Fruit fly (Drosophila melanogaster) whole organism, prepupa: ENCODE results near the gene Rlip.

Experiments used
- Blimp-1 ChIP-seq: fragments of 200-800 bp; sonication (Bioruptor generic); optimal IDR thresholded peaks from 3 replicates; lab custom pipeline; 2017; ENCODE audit warnings: missing biosample characterization, missing genetic modification characterization, mild to moderate bottlenecking, moderate library complexity, missing genetic modification reagents
- CG10631 ChIP-seq: fragments of 200-800 bp; sonication (Bioruptor generic); optimal IDR thresholded peaks from 2 replicates; lab custom pipeline; 2016; ENCODE audit warnings: missing biosample characterization, missing genetic modification characterization
- CG10669 ChIP-seq: fragments of 200-800 bp; sonication (Bioruptor generic); optimal IDR thresholded peaks from 3 replicates; lab custom pipeline; 2018; ENCODE audit warnings: missing biosample characterization, mild to moderate bottlenecking, missing genetic modification characterization, moderate library complexity
- CG11762 ChIP-seq: fragments of 200-800 bp; sonication (Bioruptor generic); optimal IDR thresholded peaks from 3 replicates; lab custom pipeline; 2016; ENCODE audit warnings: missing biosample characterization, missing genetic modification characterization; ENCODE audit not compliant: insufficient read depth
- CG11902 ChIP-seq: fragments of 200-800 bp; sonication (Bioruptor generic); optimal IDR thresholded peaks from 3 replicates; lab custom pipeline; 2016; ENCODE audit warnings: missing biosample characterization, missing genetic modification characterization
- CG31627 ChIP-seq: fragments of 200-800 bp; sonication (Bioruptor generic); optimal IDR thresholded peaks from 3 replicates; lab custom pipeline; 2016; ENCODE audit warnings: missing biosample characterization, missing genetic modification characterization
- CG34406 ChIP-seq: fragments of 200-800 bp; sonication (Bioruptor generic); optimal IDR thresholded peaks from 3 replicates; lab custom pipeline; 2016; ENCODE audit warnings: missing biosample characterization, missing genetic modification characterization
- CG3919 ChIP-seq: fragments of 200-800 bp; sonication (Bioruptor generic); optimal IDR thresholded peaks from 3 replicates; lab custom pipeline; 2016; ENCODE audit warnings: missing biosample characterization, missing genetic modification characterization
- CG6276 ChIP-seq: fragments of 200-800 bp; sonication (Bioruptor generic); optimal IDR thresholded peaks from 2 replicates; lab custom pipeline; 2017; ENCODE audit warnings: missing biosample characterization, mild to moderate bottlenecking, missing genetic modification characterization
- CG6808 ChIP-seq: fragments of 200-800 bp; sonication (Bioruptor generic); optimal IDR thresholded peaks from 3 replicates; lab custom pipeline; 2017; ENCODE audit warnings: missing biosample characterization, missing genetic modification characterization, mild to moderate bottlenecking, moderate library complexity, missing genetic modification reagents
- CG7368 ChIP-seq: fragments of 200-800 bp; sonication (Bioruptor generic); optimal IDR thresholded peaks from 3 replicates; lab custom pipeline; 2016; ENCODE audit warnings: missing biosample characterization, missing genetic modification characterization
- CG8319 ChIP-seq: fragments of 200-800 bp; sonication (Bioruptor generic); optimal IDR thresholded peaks from 3 replicates; lab custom pipeline; 2016; ENCODE audit warnings: missing biosample characterization, missing genetic modification characterization
- CG8632 ChIP-seq: fragments of 200-800 bp; sonication (Bioruptor generic); optimal IDR thresholded peaks from 3 replicates; lab custom pipeline; 2016; ENCODE audit warnings: missing biosample characterization, missing genetic modification characterization
- Eip75B ChIP-seq: fragments of 200-800 bp; sonication (Bioruptor generic); optimal IDR thresholded peaks from 3 replicates; lab custom pipeline; 2016; ENCODE audit warnings: missing biosample characterization, missing genetic modification characterization
- Eip78C ChIP-seq: fragments of 200-800 bp; sonication (Bioruptor generic); peaks from one replicate; lab custom pipeline; 2016; ENCODE audit warnings: missing biosample characterization, missing genetic modification characterization
- Eip93F ChIP-seq: fragments of 200-800 bp; sonication (Bioruptor generic); optimal IDR thresholded peaks from 2 replicates; lab custom pipeline; 2016; ENCODE audit warnings: missing biosample characterization, mild to moderate bottlenecking, missing genetic modification characterization
- Gug ChIP-seq: fragments of 200-800 bp; sonication (Bioruptor generic); IDR thresholded peaks from 2 replicates; pipeline ENCODE4 v1.3.6; 2022; ENCODE audit warnings: missing biosample characterization, missing genetic modification characterization
- Hr38 ChIP-seq: sonication (Bioruptor generic); optimal IDR thresholded peaks from 2 replicates; lab custom pipeline; 2016; ENCODE audit warnings: missing biosample characterization, missing genetic modification characterization
- Hr39 ChIP-seq: fragments of 200-800 bp; sonication (Bioruptor generic); optimal IDR thresholded peaks from 2 replicates; lab custom pipeline; 2016; ENCODE audit warnings: missing biosample characterization, missing genetic modification characterization
- Lpt ChIP-seq: fragments of 200-800 bp; sonication (Bioruptor generic); optimal IDR thresholded peaks from 3 replicates; lab custom pipeline; 2016; ENCODE audit warnings: missing biosample characterization, missing genetic modification characterization
- Met ChIP-seq: fragments of 200-800 bp; sonication (Bioruptor generic); optimal IDR thresholded peaks from 3 replicates; lab custom pipeline; 2016; ENCODE audit warnings: missing biosample characterization, missing genetic modification characterization
- OdsH ChIP-seq: fragments of 200-800 bp; sonication (Bioruptor generic); optimal IDR thresholded peaks from 3 replicates; lab custom pipeline; 2016; ENCODE audit warnings: missing biosample characterization, missing genetic modification characterization
- achi ChIP-seq: fragments of 200-800 bp; sonication (Bioruptor generic); optimal IDR thresholded peaks from 3 replicates; lab custom pipeline; 2016; ENCODE audit warnings: missing biosample characterization, missing genetic modification characterization
- acj6 ChIP-seq: fragments of 200-800 bp; sonication (Bioruptor generic); optimal IDR thresholded peaks from 3 replicates; lab custom pipeline; 2016; ENCODE audit warnings: missing biosample characterization, missing genetic modification characterization
- dsx ChIP-seq: fragments of 200-800 bp; optimal IDR thresholded peaks from 3 replicates; lab custom pipeline; 2019; ENCODE audit warnings: missing biosample characterization, mild to moderate bottlenecking, missing genetic modification characterization, moderate library complexity; ENCODE audit not compliant: poor library complexity, severe bottlenecking
- esn ChIP-seq: fragments of 200-800 bp; sonication (Bioruptor generic); optimal IDR thresholded peaks from 2 replicates; lab custom pipeline; 2016; ENCODE audit warnings: missing biosample characterization, mild to moderate bottlenecking, missing genetic modification characterization, moderate library complexity
- salr ChIP-seq, 2 experiments: fragments of 200-800 bp; sonication (Bioruptor generic); optimal IDR thresholded peaks; 3 replicates each; lab custom pipeline; 2016 to 2018; ENCODE audit warnings: missing biosample characterization in 2 of 2, missing genetic modification characterization in 2 of 2, mild to moderate bottlenecking in 1 of 2
- ss ChIP-seq, 2 experiments: fragments of 200-800 bp; sonication (Bioruptor generic); optimal IDR thresholded peaks; 2 replicates in 1 of 2; 3 replicates in 1 of 2; lab custom pipeline; 2017 to 2018; ENCODE audit warnings: mild to moderate bottlenecking in 2 of 2, missing biosample characterization in 2 of 2, missing genetic modification characterization in 2 of 2, moderate library complexity in 1 of 2

The Rlip gene

dm6 chr3R:21043549-21044118, 26.1 kb downstream of the Rlip start, which contains the start of gene CG12278:
CG12278 (plus strand) TSS chr3R:21044068.
- TF ChIP-seq ss (GFP tag; optimal IDR thresholded peaks at IDR 0.05; lab: Kevin White, UChicago) (peak in 1 of 2 experiments; percentile 19), OdsH (GFP tag; lab: Kevin White, UChicago) (no peak)
- TF ChIP-seq, all 60 proteins: peak for 1

DNA sequence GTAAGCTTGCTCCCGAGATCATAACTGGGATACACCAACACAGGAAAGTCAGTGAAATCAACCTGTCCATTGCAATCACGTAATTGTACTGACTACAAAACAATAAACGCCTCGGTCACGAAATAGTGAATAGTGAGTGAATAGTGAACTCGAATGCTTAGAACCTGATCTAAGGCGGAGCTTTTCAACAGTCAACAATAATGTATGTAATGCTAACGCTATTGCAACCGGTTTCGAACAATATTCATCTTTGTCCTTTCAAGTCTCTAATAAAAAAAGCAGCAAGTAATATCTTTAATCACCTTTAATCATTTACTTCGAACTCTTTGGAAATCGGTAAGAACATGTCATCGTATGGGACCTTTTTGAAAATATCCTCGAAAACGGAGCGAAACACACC, 28.3 kb downstream of the Rlip start, which contains the start of gene CG31189:
CG31189 (minus strand) TSS at position 101 of the 400 bp plus-strand sequence.
- TF ChIP-seq Eip78C (no peak), CG11762 (GFP tag; lab: Kevin White, UChicago) (no peak), acj6 (no peak), CG8632 (GFP tag; lab: Kevin White, UChicago) (no peak), achi (GFP tag; lab: Kevin White, UChicago) (no peak)
- TF ChIP-seq, all 60 proteins: peak for 0

dm6 chr3R:21046927-21047326, 29.4 kb downstream of the Rlip start, which contains the start of gene CG31207:
CG31207 (minus strand) TSS chr3R:21047027.
- TF ChIP-seq CG8319 (GFP tag; lab: Kevin White, UChicago) = no peak
- TF ChIP-seq CG10631 (GFP tag; lab: Kevin White, UChicago) = no peak
- TF ChIP-seq Blimp-1 (GFP tag; lab: Kevin White, UChicago) = no peak
- no peak for TF ChIP-seq OdsH (GFP tag; lab: Kevin White, UChicago)
- no peak for TF ChIP-seq Hr39 (GFP tag; lab: Kevin White, UChicago)
- TF ChIP-seq CG11902 (GFP tag; lab: Kevin White, UChicago) = no peak
- no peak for TF ChIP-seq dsx (GFP tag; lab: Kevin White, UChicago)
- no peak for TF ChIP-seq salr (GFP tag; optimal IDR thresholded peaks at IDR 0.05; lab: Kevin White, UChicago)
- TF ChIP-seq Eip78C = no peak
- TF ChIP-seq, all 60 proteins: peak for 0

DNA sequence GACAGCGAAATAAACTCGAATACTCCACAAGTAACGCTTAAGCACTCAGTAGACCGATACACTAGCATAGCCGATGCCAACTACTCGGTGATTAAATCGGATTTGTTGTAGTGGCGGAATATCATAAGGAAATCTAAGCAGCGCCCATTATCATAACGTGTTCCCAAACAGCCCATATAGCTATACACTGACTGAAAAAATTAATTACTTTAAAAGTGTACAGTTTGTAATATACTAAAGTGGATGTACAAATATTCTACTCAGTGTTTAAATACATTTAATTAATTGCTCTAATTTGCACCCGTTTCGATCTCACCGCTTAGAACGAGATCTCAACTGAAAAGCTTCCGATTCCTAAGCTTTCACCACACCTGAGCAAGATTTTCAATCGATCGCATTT, 31.2 kb downstream of the Rlip start, which contains the start of gene CG7079:
CG7079 (minus strand) TSS at position 101 of the 400 bp plus-strand sequence.
- no peak for TF ChIP-seq Met (GFP tag; lab: Kevin White, UChicago)

DNA sequence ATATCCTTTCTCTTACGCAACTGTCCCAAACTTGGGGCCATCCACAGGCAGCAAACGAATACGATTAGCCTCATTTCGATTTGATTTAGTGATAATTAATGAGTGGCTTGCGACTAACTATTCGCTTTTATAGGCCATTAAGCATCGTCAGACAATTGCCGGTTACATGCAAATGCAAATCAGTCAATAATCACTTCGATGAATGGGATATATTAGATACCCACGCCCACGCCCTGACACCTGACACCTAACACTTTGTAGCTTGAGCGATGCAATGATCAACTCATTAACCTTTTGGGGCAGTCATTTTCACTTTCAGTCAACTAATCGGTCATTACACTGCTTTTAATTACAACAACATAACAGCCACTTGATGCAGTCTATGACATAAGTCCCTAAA, 33.4 kb downstream of the Rlip start, which contains the start of gene Jhbp15:
Jhbp15 (minus strand) TSS at position 101 of the 400 bp plus-strand sequence.
- TF ChIP-seq Gug (GFP tag; lab: Robert Waterston, UW) (no peak), Eip75B (no peak), Eip93F (GFP tag; lab: Kevin White, UChicago) (no peak), CG10669 (GFP tag; lab: Kevin White, UChicago) (no peak)

DNA sequence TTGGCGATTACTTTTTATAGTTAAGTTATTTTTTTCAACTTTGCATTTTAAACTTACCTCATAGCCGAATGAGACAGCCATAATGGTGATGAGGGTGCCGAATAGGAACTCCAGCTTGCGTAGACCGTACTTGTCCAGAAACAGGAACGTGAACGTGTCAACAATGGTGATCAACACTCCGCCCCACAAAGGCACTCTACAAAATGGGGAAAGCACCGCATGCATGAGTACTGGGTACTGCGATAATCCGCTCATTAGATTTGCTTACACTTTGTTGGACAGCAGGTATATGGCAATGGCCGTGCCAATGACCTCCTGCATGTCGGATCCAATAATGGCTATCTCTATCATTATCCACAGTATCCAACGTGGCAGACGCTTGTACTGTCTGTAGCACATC, 40.0 kb downstream of the Rlip start:
- TF ChIP-seq CG6808 (GFP tag; lab: Kevin White, UChicago) = no peak
- TF ChIP-seq CG3919 = no peak
- TF ChIP-seq esn (GFP tag; lab: Kevin White, UChicago) = no peak
- TF ChIP-seq CG7368 = no peak
- TF ChIP-seq CG8632 (GFP tag; lab: Kevin White, UChicago) = no peak
- no peak for TF ChIP-seq Hr38 (GFP tag; lab: Kevin White, UChicago)
- no peak for TF ChIP-seq Lpt
- TF ChIP-seq CG6276 (GFP tag; lab: Kevin White, UChicago) = no peak
- TF ChIP-seq CG34406 (GFP tag; lab: Kevin White, UChicago) = no peak
- no peak for TF ChIP-seq CG31627 (GFP tag; lab: Kevin White, UChicago)
